Fruit fly (Drosophila melanogaster) whole organism, embryonic: Measurements from ENCODE around the gene Rrp45.

Experiments used
- Atf-2 ChIP-seq: fragments of 200-800 bp; sonication (Bioruptor generic); optimal IDR thresholded peaks from 2 replicates; lab custom pipeline; 2016; ENCODE audit warnings: missing biosample characterization, missing genetic modification characterization
- CG15011 ChIP-seq: fragments of 200-800 bp; sonication (Bioruptor generic); optimal IDR thresholded peaks from 3 replicates; lab custom pipeline; 2018; ENCODE audit warnings: missing biosample characterization, mild to moderate bottlenecking, missing genetic modification characterization
- CG31365 ChIP-seq: fragments of 200-800 bp; sonication (Bioruptor generic); optimal IDR thresholded peaks from 2 replicates; lab custom pipeline; 2018; ENCODE audit warnings: missing biosample characterization, mild to moderate bottlenecking, missing genetic modification characterization
- CG43689 ChIP-seq: fragments of 200-800 bp; sonication (Bioruptor generic); IDR thresholded peaks from 2 replicates; pipeline ENCODE4 v1.3.6; 2022; ENCODE audit warnings: missing biosample characterization, missing genetic modification characterization
- NC2α ChIP-seq: fragments of 200-800 bp; sonication (Bioruptor generic); optimal IDR thresholded peaks from 2 replicates; lab custom pipeline; 2016; ENCODE audit warnings: missing biosample characterization, missing genetic modification characterization
- lbe ChIP-seq: fragments of 200-800 bp; sonication (Bioruptor generic); optimal IDR thresholded peaks from 2 replicates; lab custom pipeline; 2016; ENCODE audit warnings: missing biosample characterization, mild to moderate bottlenecking, missing genetic modification characterization
- tup ChIP-seq: fragments of 200-800 bp; sonication (Bioruptor generic); optimal IDR thresholded peaks from 2 replicates; lab custom pipeline; 2016; ENCODE audit warnings: missing biosample characterization, mild to moderate bottlenecking, missing genetic modification characterization, moderate library complexity

dm6 chrX:16764955-16765354, 26.1 kb downstream of the Rrp45 start:
- TF ChIP-seq CG31365 (tag; lab: Kevin White, UChicago) (no peak), Atf-2 (GFP tag; lab: Kevin White, UChicago) (no peak), lbe (GFP tag; lab: Kevin White, UChicago) (no peak), tup (GFP tag; lab: Kevin White, UChicago) (no peak), CG43689 (GFP tag; lab: Robert Waterston, UW) (no peak), NC2α (GFP tag; lab: Kevin White, UChicago) (no peak), CG15011 (no peak)
